Worm (Caenorhabditis elegans) whole organism, L2 larva: Measurements from ENCODE around the gene ccch-5.
A peak's percentile ranks its signal among the peaks of the same experiment; 100 is the strongest.

Experiments used
- C34F6.9 ChIP-seq: fragments of 150-350 bp; optimal IDR thresholded peaks from 2 replicates; lab custom pipeline; 2014; ENCODE audit warnings: missing biosample characterization, missing genetic modification characterization
- F13H6.1 ChIP-seq: sonication (generic microtip); optimal IDR thresholded peaks from 2 replicates; lab custom pipeline; 2016; ENCODE audit warnings: missing genetic modification characterization, missing compliant biosample characterization
- R02D3.7 ChIP-seq: fragments of 150-350 bp; optimal IDR thresholded peaks from 2 replicates; lab custom pipeline; 2014; ENCODE audit warnings: missing biosample characterization, missing genetic modification characterization
- Y55F3AM.14 ChIP-seq: fragments of 200-800 bp; sonication (Bioruptor generic); optimal IDR thresholded peaks from 2 replicates; lab custom pipeline; 2018; ENCODE audit warnings: mild to moderate bottlenecking, missing genetic modification characterization, missing compliant biosample characterization
- ZK546.5 ChIP-seq: sonication (generic microtip); optimal IDR thresholded peaks from 2 replicates; lab custom pipeline; 2017; ENCODE audit warnings: missing biosample characterization, missing genetic modification characterization
- alr-1 ChIP-seq: fragments of 150-350 bp; optimal IDR thresholded peaks from 2 replicates; lab custom pipeline; 2014; ENCODE audit warnings: missing biosample characterization, missing genetic modification characterization
- ama-1 ChIP-seq: fragments of 150-350 bp; optimal IDR thresholded peaks from 2 replicates; lab custom pipeline; 2018; ENCODE audit warnings: inconsistent platforms
- ceh-16 ChIP-seq: fragments of 150-350 bp; optimal IDR thresholded peaks from 2 replicates; lab custom pipeline; 2014; ENCODE audit warnings: missing biosample characterization, missing genetic modification characterization
- ceh-82 ChIP-seq: fragments of 150-350 bp; optimal IDR thresholded peaks from 2 replicates; lab custom pipeline; 2014; ENCODE audit warnings: missing biosample characterization, missing genetic modification characterization
- crh-2 ChIP-seq: sonication (generic microtip); optimal IDR thresholded peaks from 2 replicates; lab custom pipeline; 2017; ENCODE audit warnings: missing biosample characterization, missing genetic modification characterization
- dmd-4 ChIP-seq: sonication (generic microtip); optimal IDR thresholded peaks from 2 replicates; lab custom pipeline; 2017; ENCODE audit warnings: missing biosample characterization, missing genetic modification characterization
- egl-27 ChIP-seq: sonication (generic microtip); optimal IDR thresholded peaks from 3 replicates; lab custom pipeline; 2017; ENCODE audit warnings: missing biosample characterization, missing genetic modification reagents, missing genetic modification characterization
- elt-1 ChIP-seq: fragments of 150-350 bp; optimal IDR thresholded peaks from 2 replicates; lab custom pipeline; 2014; ENCODE audit warnings: missing biosample characterization, missing genetic modification characterization
- elt-3 ChIP-seq: sonication (generic microtip); optimal IDR thresholded peaks from 2 replicates; lab custom pipeline; 2017; ENCODE audit warnings: missing biosample characterization, missing genetic modification characterization
- fos-1 ChIP-seq: fragments of 150-350 bp; optimal IDR thresholded peaks from 2 replicates; lab custom pipeline; 2014; ENCODE audit warnings: missing biosample characterization, missing genetic modification characterization
- gmeb-1 ChIP-seq: fragments of 150-350 bp; optimal IDR thresholded peaks from 2 replicates; lab custom pipeline; 2014; ENCODE audit warnings: missing biosample characterization, missing genetic modification characterization
- lin-11 ChIP-seq: fragments of 150-350 bp; sonication (generic microtip); optimal IDR thresholded peaks from 2 replicates; lab custom pipeline; 2014; ENCODE audit warnings: missing biosample characterization, missing genetic modification characterization, inconsistent platforms, mixed read lengths
- lin-13 ChIP-seq: fragments of 150-350 bp; optimal IDR thresholded peaks from 2 replicates; lab custom pipeline; 2014; ENCODE audit warnings: missing biosample characterization, missing genetic modification reagents, missing genetic modification characterization
- lin-39 ChIP-seq: fragments of 150-350 bp; optimal IDR thresholded peaks from 2 replicates; lab custom pipeline; 2014; ENCODE audit warnings: missing biosample characterization, missing genetic modification reagents, missing genetic modification characterization
- lsy-2 ChIP-seq, 2 experiments: fragments of 150-350 bp in 1 of 2; sonication (generic microtip) in 1 of 2; optimal IDR thresholded peaks; 2 replicates each; lab custom pipeline; 2014 to 2017; ENCODE audit warnings: missing biosample characterization in 2 of 2, missing genetic modification characterization in 2 of 2
- mab-5 ChIP-seq: fragments of 150-350 bp; optimal IDR thresholded peaks from 2 replicates; lab custom pipeline; 2014; ENCODE audit warnings: missing biosample characterization, missing genetic modification characterization
- mbf-1 ChIP-seq: sonication (generic microtip); optimal IDR thresholded peaks from 2 replicates; lab custom pipeline; 2017; ENCODE audit warnings: missing biosample characterization, missing genetic modification characterization
- mdl-1 ChIP-seq, 2 experiments: fragments of 150-350 bp in 1 of 2; sonication (generic microtip) in 1 of 2; optimal IDR thresholded peaks; 2 replicates each; lab custom pipeline; 2017; ENCODE audit warnings: missing biosample characterization in 2 of 2, missing genetic modification characterization in 2 of 2
- nhr-10 ChIP-seq: sonication (generic microtip); optimal IDR thresholded peaks from 2 replicates; lab custom pipeline; 2017; ENCODE audit warnings: missing biosample characterization, missing genetic modification characterization
- nhr-11 ChIP-seq: fragments of 150-350 bp; optimal IDR thresholded peaks from 2 replicates; lab custom pipeline; 2014; ENCODE audit warnings: missing biosample characterization, missing genetic modification characterization
- nhr-12 ChIP-seq: fragments of 150-350 bp; optimal IDR thresholded peaks from 2 replicates; lab custom pipeline; 2014; ENCODE audit warnings: missing biosample characterization, missing genetic modification characterization
- nhr-129 ChIP-seq: fragments of 150-350 bp; optimal IDR thresholded peaks from 2 replicates; lab custom pipeline; 2014; ENCODE audit warnings: missing biosample characterization, missing genetic modification characterization
- nhr-21 ChIP-seq: fragments of 150-350 bp; optimal IDR thresholded peaks from 2 replicates; lab custom pipeline; 2014; ENCODE audit warnings: missing biosample characterization, missing genetic modification characterization
- nhr-23 ChIP-seq: fragments of 150-350 bp; optimal IDR thresholded peaks from 2 replicates; lab custom pipeline; 2014; ENCODE audit warnings: missing biosample characterization, missing genetic modification reagents, missing genetic modification characterization
- nhr-237 ChIP-seq: fragments of 150-350 bp; optimal IDR thresholded peaks from 2 replicates; lab custom pipeline; 2014; ENCODE audit warnings: missing biosample characterization, missing genetic modification characterization
- nhr-25 ChIP-seq: fragments of 150-350 bp; sonication (generic microtip); optimal IDR thresholded peaks from 3 replicates; lab custom pipeline; 2014; ENCODE audit warnings: missing biosample characterization, missing genetic modification characterization
- nhr-6 ChIP-seq: fragments of 150-350 bp; optimal IDR thresholded peaks from 2 replicates; lab custom pipeline; 2014; ENCODE audit warnings: missing biosample characterization, missing genetic modification characterization
- nhr-77 ChIP-seq: fragments of 150-350 bp; optimal IDR thresholded peaks from 2 replicates; lab custom pipeline; 2014; ENCODE audit warnings: missing biosample characterization, missing genetic modification characterization
- peb-1 ChIP-seq: fragments of 150-350 bp; optimal IDR thresholded peaks from 2 replicates; lab custom pipeline; 2014; ENCODE audit warnings: missing biosample characterization, missing genetic modification characterization
- sem-4 ChIP-seq: fragments of 150-350 bp; optimal IDR thresholded peaks from 2 replicates; lab custom pipeline; 2014; ENCODE audit warnings: missing biosample characterization, missing genetic modification reagents, missing genetic modification characterization
- skn-1 ChIP-seq: sonication (generic microtip); optimal IDR thresholded peaks from 2 replicates; lab custom pipeline; 2017; ENCODE audit warnings: missing biosample characterization, missing genetic modification characterization
- sma-3 ChIP-seq: sonication (generic microtip); optimal IDR thresholded peaks from 2 replicates; lab custom pipeline; 2016; ENCODE audit warnings: missing genetic modification reagents, missing genetic modification characterization, missing compliant biosample characterization
- sma-9 ChIP-seq, 2 experiments: fragments of 150-350 bp in 1 of 2; sonication (generic microtip) in 1 of 2; optimal IDR thresholded peaks; 2 replicates each; lab custom pipeline; 2014 to 2016; ENCODE audit warnings: missing genetic modification characterization in 2 of 2, mild to moderate bottlenecking in 1 of 2, missing biosample characterization in 1 of 2, missing compliant biosample characterization in 1 of 2, missing genetic modification reagents in 1 of 2, moderate library complexity in 1 of 2
- snpc-4 ChIP-seq: fragments of 150-350 bp; optimal IDR thresholded peaks from 2 replicates; lab custom pipeline; 2014; ENCODE audit warnings: missing biosample characterization, missing genetic modification characterization
- unc-39 ChIP-seq: fragments of 150-350 bp; optimal IDR thresholded peaks from 2 replicates; lab custom pipeline; 2014; ENCODE audit warnings: missing biosample characterization, missing genetic modification characterization
- unc-55 ChIP-seq: fragments of 150-350 bp; sonication (generic microtip); optimal IDR thresholded peaks from 3 replicates; lab custom pipeline; 2014; ENCODE audit warnings: missing biosample characterization, missing genetic modification reagents, missing genetic modification characterization
- unc-62 ChIP-seq: fragments of 150-350 bp; optimal IDR thresholded peaks from 2 replicates; lab custom pipeline; 2014; ENCODE audit warnings: missing biosample characterization, missing genetic modification reagents, missing genetic modification characterization
- zag-1 ChIP-seq: fragments of 150-350 bp; optimal IDR thresholded peaks from 2 replicates; lab custom pipeline; 2014; ENCODE audit warnings: missing biosample characterization, missing genetic modification characterization
- ztf-1 ChIP-seq: fragments of 200-800 bp; sonication (Bioruptor generic); conservative IDR thresholded peaks from 2 replicates; pipeline ENCODE4 v1.3.6; 2022; ENCODE audit warnings: missing genetic modification characterization, missing compliant biosample characterization
- ztf-11 ChIP-seq: sonication (generic microtip); optimal IDR thresholded peaks from 2 replicates; lab custom pipeline; 2017; ENCODE audit warnings: missing biosample characterization, missing genetic modification characterization
- ztf-4 ChIP-seq: fragments of 150-350 bp; optimal IDR thresholded peaks from 2 replicates; lab custom pipeline; 2014; ENCODE audit warnings: missing biosample characterization, missing genetic modification characterization

The ccch-5 gene

DNA sequence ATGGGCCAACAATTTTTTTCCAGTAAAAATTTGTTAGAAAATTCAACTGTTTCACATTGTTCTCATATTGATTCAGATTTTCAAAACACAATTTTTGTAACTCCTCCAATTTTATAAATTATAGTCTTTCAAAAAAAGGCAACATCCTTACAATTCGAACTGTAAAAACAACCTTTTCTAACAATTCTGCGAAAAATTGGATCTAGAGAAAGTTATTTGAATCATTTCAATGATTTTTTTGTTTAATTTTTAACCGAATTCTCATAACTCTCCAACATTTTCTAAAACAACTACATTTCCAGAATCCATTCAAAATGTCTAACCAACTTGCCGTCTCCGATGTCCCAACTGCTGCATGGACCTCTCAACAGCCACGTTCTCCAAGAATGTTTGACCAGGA lies at the start of gene ccch-5:
TSS of gene ccch-5 (plus strand) at position 301 of the 400 bp plus-strand sequence.
- TF ChIP-seq ZK546.5 (tag; lab: Kevin White, UChicago): no peak
- TF ChIP-seq nhr-21 (tag; lab: Kevin White, UChicago): no peak
- no peak for TF ChIP-seq unc-39
- no peak for TF ChIP-seq nhr-77 (tag; lab: Kevin White, UChicago)
- no peak for TF ChIP-seq sma-3 (GFP tag; lab: Kevin White, UChicago)
- TF ChIP-seq lin-13: no peak
- TF ChIP-seq F13H6.1: no peak
- no peak for TF ChIP-seq unc-62 (GFP tag; lab: Kevin White, UChicago)
- no peak for TF ChIP-seq nhr-237
- TF ChIP-seq egl-27: no peak
- no peak for TF ChIP-seq Y55F3AM.14 (GFP tag; lab: Kevin White, UChicago)
- no peak for TF ChIP-seq sem-4 (tag; lab: Kevin White, UChicago)
- TF ChIP-seq nhr-129 (tag; lab: Kevin White, UChicago): no peak
- no peak for TF ChIP-seq fos-1 (tag; lab: Kevin White, UChicago)
- no peak for TF ChIP-seq snpc-4 (tag; lab: Kevin White, UChicago)
- no peak for TF ChIP-seq zag-1 (tag; lab: Kevin White, UChicago)

DNA sequence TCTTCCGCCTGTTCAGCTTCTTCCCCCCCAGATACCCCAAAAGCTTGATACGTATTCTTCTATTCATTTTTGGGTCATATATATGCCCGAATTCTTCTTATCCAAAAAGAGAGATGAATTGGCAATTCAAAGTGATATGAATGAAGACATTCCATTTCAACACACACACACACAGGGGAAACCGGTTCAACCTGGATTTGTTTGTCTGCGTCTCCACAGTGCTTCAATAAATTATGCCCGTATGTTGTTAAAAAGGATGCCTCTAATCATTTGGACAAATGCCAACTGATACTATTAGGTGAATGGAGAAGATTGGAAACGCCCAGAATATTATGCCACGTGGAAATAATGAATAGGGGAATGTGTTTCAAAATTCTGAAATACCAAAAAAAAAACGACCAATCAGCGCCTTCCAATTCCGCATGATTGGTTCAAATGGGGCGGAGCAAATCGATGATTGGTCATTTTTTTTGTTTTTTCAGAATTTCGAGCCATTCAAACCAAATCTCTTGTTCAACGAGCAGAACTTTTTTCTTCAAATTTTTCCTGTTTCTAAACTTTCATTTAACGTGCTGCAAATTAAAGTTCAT lies 49.5 kb upstream of the ccch-5 start:
- no peak for TF ChIP-seq peb-1
- no peak for TF ChIP-seq nhr-23
- TF ChIP-seq nhr-129 (tag; lab: Kevin White, UChicago): peak; percentile 71
- TF ChIP-seq gmeb-1 (tag; lab: Kevin White, UChicago): peak; percentile 16
- TF ChIP-seq nhr-6: no peak
- peak; percentile 51 for TF ChIP-seq nhr-25 (tag; lab: Kevin White, UChicago)
- no peak for TF ChIP-seq lin-39 (tag; lab: Kevin White, UChicago)
- no peak for TF ChIP-seq unc-55 (GFP tag; lab: Kevin White, UChicago)
- TF ChIP-seq nhr-21 (tag; lab: Kevin White, UChicago): peak; percentile 82
- no peak for TF ChIP-seq snpc-4 (tag; lab: Kevin White, UChicago)
- no peak for TF ChIP-seq lin-11 (tag; lab: Kevin White, UChicago)
- TF ChIP-seq C34F6.9: no peak
- TF ChIP-seq sma-3 (GFP tag; lab: Kevin White, UChicago): peak; percentile 69
- no peak for TF ChIP-seq ZK546.5 (tag; lab: Kevin White, UChicago)
- TF ChIP-seq sma-9 (GFP tag; optimal IDR thresholded peaks at IDR 0.05; lab: Kevin White, UChicago): peak; percentile 30
- TF ChIP-seq sma-9 (tag; optimal IDR thresholded peaks at IDR 0.05; lab: Kevin White, UChicago): no peak
- no peak for TF ChIP-seq nhr-12 (tag; lab: Kevin White, UChicago)
- TF ChIP-seq elt-3: no peak
- TF ChIP-seq mbf-1 (tag; lab: Kevin White, UChicago): no peak
- no peak for TF ChIP-seq skn-1 (tag; lab: Kevin White, UChicago)
- no peak for TF ChIP-seq mdl-1 (tag; optimal IDR thresholded peaks at IDR 0.05; lab: Kevin White, UChicago)
- no peak for TF ChIP-seq dmd-4 (tag; lab: Kevin White, UChicago)
- TF ChIP-seq unc-39: no peak
- TF ChIP-seq alr-1 (tag; lab: Kevin White, UChicago): no peak
- TF ChIP-seq sem-4 (tag; lab: Kevin White, UChicago): peak; percentile 30
- TF ChIP-seq R02D3.7 (tag; lab: Kevin White, UChicago): no peak
- TF ChIP-seq lin-13: no peak
- TF ChIP-seq fos-1 (tag; lab: Kevin White, UChicago): no peak
- no peak for TF ChIP-seq nhr-10 (tag; lab: Kevin White, UChicago)
- TF ChIP-seq ztf-11 (tag; lab: Kevin White, UChicago): no peak
- TF ChIP-seq ceh-16 (tag; lab: Kevin White, UChicago): no peak
- no peak for TF ChIP-seq nhr-77 (tag; lab: Kevin White, UChicago)
- peak; percentile 26 for TF ChIP-seq egl-27
- TF ChIP-seq ceh-82 (tag; lab: Kevin White, UChicago): no peak
- no peak for TF ChIP-seq nhr-11 (tag; lab: Kevin White, UChicago)
- no peak for TF ChIP-seq ztf-4 (tag; lab: Kevin White, UChicago)
- TF ChIP-seq, all 48 proteins: peak for 8

DNA sequence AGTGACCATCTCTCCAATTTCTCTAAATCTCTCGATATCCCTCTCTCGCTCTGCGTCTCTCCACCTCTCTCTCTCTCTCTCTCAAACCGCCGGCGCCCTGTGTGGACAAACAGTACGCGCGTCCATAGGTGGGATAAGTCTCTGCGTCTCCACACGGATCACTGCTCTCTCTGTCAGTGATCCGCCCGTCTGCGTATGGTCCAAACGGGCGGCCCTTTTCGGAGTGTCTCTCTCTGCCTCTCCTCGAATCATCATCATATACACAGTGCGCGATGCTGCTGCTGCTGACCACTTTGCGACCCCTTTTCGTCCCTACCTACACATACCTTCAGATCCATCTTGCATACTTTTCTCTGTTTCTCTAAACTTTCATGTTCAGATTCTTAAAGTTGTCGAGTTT lies 47.1 kb upstream of the ccch-5 start:
- TF ChIP-seq nhr-23 (no peak), ZK546.5 (tag; lab: Kevin White, UChicago) (no peak), lin-13 (peak; percentile 2), ama-1 (lab: Kevin White, UChicago) (no peak), lsy-2 (tag; optimal IDR thresholded peaks at IDR 0.05; lab: Kevin White, UChicago) (peak in 1 of 2 experiments; percentile 36), nhr-129 (tag; lab: Kevin White, UChicago) (peak; percentile 90), R02D3.7 (tag; lab: Kevin White, UChicago) (no peak), fos-1 (tag; lab: Kevin White, UChicago) (peak; percentile 64), ceh-16 (tag; lab: Kevin White, UChicago) (peak; percentile 10), mbf-1 (tag; lab: Kevin White, UChicago) (no peak), peb-1 (no peak), ztf-1 (GFP tag; lab: Robert Waterston, UW) (no peak), crh-2 (tag; lab: Kevin White, UChicago) (peak; percentile 19), elt-1 (tag; lab: Kevin White, UChicago) (no peak), nhr-10 (tag; lab: Kevin White, UChicago) (no peak), unc-62 (GFP tag; lab: Kevin White, UChicago) (no peak), mdl-1 (tag; optimal IDR thresholded peaks at IDR 0.05; lab: Kevin White, UChicago) (no peak), unc-55 (GFP tag; lab: Kevin White, UChicago) (no peak), dmd-4 (tag; lab: Kevin White, UChicago) (no peak), ztf-11 (tag; lab: Kevin White, UChicago) (no peak), lin-11 (tag; lab: Kevin White, UChicago) (no peak), nhr-77 (tag; lab: Kevin White, UChicago) (no peak), zag-1 (tag; lab: Kevin White, UChicago) (no peak), gmeb-1 (tag; lab: Kevin White, UChicago) (peak; percentile 8), sma-3 (GFP tag; lab: Kevin White, UChicago) (peak; percentile 87), sem-4 (tag; lab: Kevin White, UChicago) (no peak), skn-1 (tag; lab: Kevin White, UChicago) (no peak), mab-5 (tag; lab: Kevin White, UChicago) (no peak)
